Worm (Caenorhabditis elegans): Measurements from ENCODE around the gene T19D12.4.

Gene T19D12.4

DNA sequence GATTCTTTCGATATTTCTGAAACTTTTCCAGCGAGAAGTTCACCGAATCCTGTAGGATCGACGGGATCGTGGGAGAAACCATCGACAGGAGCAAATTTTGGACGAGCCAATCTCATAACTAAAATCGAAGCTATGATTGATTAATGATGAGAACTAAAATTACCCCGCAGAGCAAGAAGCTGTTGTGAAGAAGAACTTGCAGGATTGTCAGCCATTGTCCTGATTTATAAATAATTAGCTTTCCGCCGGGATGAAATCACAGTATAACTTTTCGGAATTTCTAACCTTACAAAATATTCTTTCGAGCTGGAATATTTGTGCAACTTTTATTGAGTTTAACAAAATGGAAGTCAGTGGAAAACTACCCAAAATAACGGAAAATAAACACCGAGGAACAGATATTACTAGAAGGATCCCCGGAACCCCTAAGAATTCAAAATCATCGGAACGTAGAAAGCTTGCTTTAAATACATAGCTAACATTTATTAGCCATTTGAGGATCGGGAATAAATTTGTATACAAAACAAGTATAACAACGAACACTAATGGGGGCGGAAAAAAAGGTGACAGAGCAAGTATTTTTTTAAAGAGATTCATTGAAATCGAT, 43.5 kb upstream of the T19D12.4 start, which contains the start of gene C56C10.7 (continued):
- TF ChIP-seq jun-1 (tag; optimal IDR thresholded peaks at IDR 0.05) (no peak), cey-2 (tag; optimal IDR thresholded peaks at IDR 0.05; ENCODE audit: borderline replicate concordance, insufficient read depth) (no peak), dve-1 (tag; optimal IDR thresholded peaks at IDR 0.05; ENCODE audit: insufficient read depth) (peak; percentile 33), attf-4 (tag; optimal IDR thresholded peaks at IDR 0.05) (no peak), ceh-62 (tag; optimal IDR thresholded peaks at IDR 0.05) (no peak), snpc-4 (tag; optimal IDR thresholded peaks at IDR 0.05) (no peak), aly-2 (tag; optimal IDR thresholded peaks at IDR 0.05) (no peak), R02D3.7 (tag; optimal IDR thresholded peaks at IDR 0.05) (no peak), nhr-10 (tag; optimal IDR thresholded peaks at IDR 0.05) (no peak), mdl-1 (tag; optimal IDR thresholded peaks at IDR 0.05) (no peak), nhr-77 (tag; optimal IDR thresholded peaks at IDR 0.05) (no peak), Y48G9A.11 (GFP tag; IDR thresholded peaks at IDR 0.05) (no peak), dmd-6 (GFP tag; IDR thresholded peaks at IDR 0.05) (no peak), vab-7 (GFP tag; IDR thresholded peaks at IDR 0.05) (no peak), lsy-2 (tag; optimal IDR thresholded peaks at IDR 0.05) (peak in 1 of 2 experiments; percentile 64), ama-1 (optimal IDR thresholded peaks at IDR 0.05) (peak; percentile 74), spr-1 (tag; optimal IDR thresholded peaks at IDR 0.05) (peak; percentile 10), tag-97 (GFP tag; IDR thresholded peaks at IDR 0.05) (no peak), zfp-2 (tag; optimal IDR thresholded peaks at IDR 0.05) (no peak), ZK337.2 (GFP tag; IDR thresholded peaks at IDR 0.05) (no peak), fos-1 (tag; optimal IDR thresholded peaks at IDR 0.05) (no peak), zip-11 (GFP tag; IDR thresholded peaks at IDR 0.05) (no peak; the same call in 1 of the 2 replicates), pha-4 (GFP tag; IDR thresholded peaks at IDR 0.05) (no peak; the same call in 1 of the 2 replicates), pha-4 (tag; optimal IDR thresholded peaks at IDR 0.05) (no peak), F37D6.2 (tag; optimal IDR thresholded peaks at IDR 0.05) (no peak), madf-5 (GFP tag; IDR thresholded peaks at IDR 0.05) (0 out of 4 replicates have a peak, but pooled peaks of 1 of the 2 experiments have one; percentile 39), nhr-41 (GFP tag; IDR thresholded peaks at IDR 0.05) (no peak; the same call in 1 of the 2 replicates), Y105C5A.15 (GFP tag; IDR thresholded peaks at IDR 0.05) (no peak), hif-1 (tag; optimal IDR thresholded peaks at IDR 0.05) (no peak), saeg-2 (GFP tag; IDR thresholded peaks at IDR 0.05) (no peak), dmd-8 (GFP tag; IDR thresholded peaks at IDR 0.05) (no peak), ceh-20 (GFP tag; IDR thresholded peaks at IDR 0.05) (no peak), ceh-44 (GFP tag; IDR thresholded peaks at IDR 0.05) (no peak), mep-1 (tag; optimal IDR thresholded peaks at IDR 0.05) (peak; percentile 30), F44E2.7 (GFP tag; IDR thresholded peaks at IDR 0.05) (0 out of 2 replicates have a peak, but pooled peaks have one; percentile 72), set-16 (GFP tag; IDR thresholded peaks at IDR 0.05) (no peak), ces-1 (GFP tag; optimal IDR thresholded peaks at IDR 0.05) (no peak), ztf-11 (tag; optimal IDR thresholded peaks at IDR 0.05) (no peak), zag-1 (tag; optimal IDR thresholded peaks at IDR 0.05) (no peak), hlh-30 (tag; optimal IDR thresholded peaks at IDR 0.05; ENCODE audit: insufficient read depth) (no peak), nhr-102 (tag; optimal IDR thresholded peaks at IDR 0.05) (peak; percentile 58), mdt-29 (GFP tag; IDR thresholded peaks at IDR 0.05) (no peak; the same call in 1 of the 2 replicates), Y75B8A.6 (GFP tag; IDR thresholded peaks at IDR 0.05) (0 out of 2 replicates have a peak, but pooled peaks have one; percentile 48), spr-3 (GFP tag; optimal IDR thresholded peaks at IDR 0.05) (no peak), T20F7.1 (GFP tag; optimal IDR thresholded peaks at IDR 0.05) (peak; percentile 73), ctbp-1 (GFP tag; IDR thresholded peaks at IDR 0.05) (peak; percentile 39; the same call in 1 of the 2 replicates), T26A8.4 (GFP tag; IDR thresholded peaks at IDR 0.05) (peak; percentile 40; the same call in 1 of the 2 replicates), lin-38 (GFP tag; IDR thresholded peaks at IDR 0.05) (peak; percentile 74), lir-3 (tag; optimal IDR thresholded peaks at IDR 0.05) (no peak), ceh-32 (tag; optimal IDR thresholded peaks at IDR 0.05; ENCODE audit: poor library complexity) (no peak)
